Fruit fly (Drosophila melanogaster) whole organism, embryonic: ENCODE measurements around the gene salm.
A peak's percentile ranks its signal among the peaks of the same experiment; 100 is the strongest.

Experiments
- Blimp-1 ChIP-seq: fragments of 200-800 bp; sonication (Bioruptor generic); optimal IDR thresholded peaks from 3 replicates; lab custom pipeline; 2018; ENCODE audit warnings: missing biosample characterization, missing genetic modification characterization, mild to moderate bottlenecking, moderate library complexity, missing genetic modification reagents
- CG10267 ChIP-seq: fragments of 200-800 bp; sonication (Bioruptor generic); optimal IDR thresholded peaks from 2 replicates; lab custom pipeline; 2018; ENCODE audit warnings: missing biosample characterization, mild to moderate bottlenecking, missing genetic modification characterization, moderate library complexity
- CG10462 ChIP-seq: fragments of 200-800 bp; sonication (Bioruptor generic); optimal IDR thresholded peaks from 2 replicates; lab custom pipeline; 2016; ENCODE audit warnings: missing biosample characterization, missing genetic modification characterization
- CG12391 ChIP-seq: fragments of 200-800 bp; sonication (Bioruptor generic); optimal IDR thresholded peaks from 3 replicates; lab custom pipeline; 2018; ENCODE audit warnings: missing biosample characterization, mild to moderate bottlenecking, missing genetic modification characterization, moderate library complexity
- CG12942 ChIP-seq: fragments of 200-800 bp; sonication (Bioruptor generic); optimal IDR thresholded peaks from 3 replicates; lab custom pipeline; 2016; ENCODE audit warnings: missing biosample characterization, missing genetic modification characterization
- CG13424 ChIP-seq: fragments of 200-800 bp; sonication (Bioruptor generic); optimal IDR thresholded peaks from 2 replicates; lab custom pipeline; 2019; ENCODE audit warnings: missing biosample characterization, mild to moderate bottlenecking, missing genetic modification characterization, moderate library complexity
- CG15479 ChIP-seq: fragments of 200-800 bp; sonication (Bioruptor generic); optimal IDR thresholded peaks from 3 replicates; lab custom pipeline; 2019; ENCODE audit warnings: missing biosample characterization, mild to moderate bottlenecking, missing genetic modification characterization, moderate library complexity
- CG17328 ChIP-seq: fragments of 200-800 bp; sonication (Bioruptor generic); IDR thresholded peaks from 2 replicates; pipeline ENCODE4 v1.3.6; 2022; ENCODE audit warnings: missing biosample characterization, missing genetic modification characterization
- CG17361 ChIP-seq: fragments of 200-800 bp; sonication (Bioruptor generic); IDR thresholded peaks from 3 replicates; pipeline ENCODE4 v1.3.6; 2022; ENCODE audit warnings: missing biosample characterization, missing genetic modification characterization
- CG17829 ChIP-seq: fragments of 200-800 bp; optimal IDR thresholded peaks from 2 replicates; lab custom pipeline; 2019; ENCODE audit warnings: missing biosample characterization, mild to moderate bottlenecking, missing genetic modification characterization, moderate library complexity
- CG18262 ChIP-seq: fragments of 200-800 bp; optimal IDR thresholded peaks from 3 replicates; lab custom pipeline; 2019; ENCODE audit warnings: missing biosample characterization, mild to moderate bottlenecking, missing genetic modification characterization, moderate library complexity
- CG2116 ChIP-seq: fragments of 200-800 bp; sonication (Bioruptor generic); optimal IDR thresholded peaks from 3 replicates; lab custom pipeline; 2018; ENCODE audit warnings: missing biosample characterization, mild to moderate bottlenecking, missing genetic modification characterization
- CG2678 ChIP-seq: fragments of 200-800 bp; sonication (Bioruptor generic); optimal IDR thresholded peaks from 3 replicates; lab custom pipeline; 2019; ENCODE audit warnings: missing biosample characterization, mild to moderate bottlenecking, missing genetic modification characterization, moderate library complexity
- CG32767 ChIP-seq: fragments of 200-800 bp; sonication (Bioruptor generic); IDR thresholded peaks from 2 replicates; pipeline ENCODE4 v1.3.6; 2022; ENCODE audit warnings: missing biosample characterization, missing genetic modification characterization
- CG32772 ChIP-seq: fragments of 200-800 bp; sonication (Bioruptor generic); IDR thresholded peaks from 2 replicates; pipeline ENCODE4 v1.3.6; 2022; ENCODE audit warnings: missing biosample characterization, missing genetic modification characterization
- CG34376 ChIP-seq: fragments of 200-800 bp; sonication (Bioruptor generic); optimal IDR thresholded peaks from 2 replicates; lab custom pipeline; 2018; ENCODE audit warnings: missing biosample characterization, mild to moderate bottlenecking, missing genetic modification characterization
- CG34422 ChIP-seq: fragments of 200-800 bp; sonication (Bioruptor generic); IDR thresholded peaks from 3 replicates; pipeline ENCODE4 v1.3.6; 2022; ENCODE audit warnings: missing biosample characterization, missing genetic modification characterization
- CG3838 ChIP-seq: fragments of 200-800 bp; sonication (Bioruptor generic); optimal IDR thresholded peaks from 3 replicates; lab custom pipeline; 2016; ENCODE audit warnings: missing biosample characterization, missing genetic modification characterization
- CG3995 ChIP-seq: fragments of 200-800 bp; sonication (Bioruptor generic); optimal IDR thresholded peaks from 3 replicates; lab custom pipeline; 2016; ENCODE audit warnings: missing biosample characterization, missing genetic modification characterization
- CG4424 ChIP-seq: fragments of 200-800 bp; sonication (Bioruptor generic); optimal IDR thresholded peaks from 3 replicates; lab custom pipeline; 2016; ENCODE audit warnings: missing biosample characterization, missing genetic modification characterization
- CG7357 ChIP-seq: fragments of 200-800 bp; sonication (Bioruptor generic); IDR thresholded peaks from 3 replicates; pipeline ENCODE4 v1.3.6; 2022; ENCODE audit warnings: missing biosample characterization, missing genetic modification characterization
- CG8924 ChIP-seq: fragments of 200-800 bp; optimal IDR thresholded peaks from 3 replicates; lab custom pipeline; 2019; ENCODE audit warnings: missing biosample characterization, mild to moderate bottlenecking, missing genetic modification characterization, moderate library complexity
- CG9727 ChIP-seq: fragments of 200-800 bp; sonication (Bioruptor generic); optimal IDR thresholded peaks from 3 replicates; lab custom pipeline; 2017; ENCODE audit warnings: missing biosample characterization, mild to moderate bottlenecking, missing genetic modification characterization
- CG9876 ChIP-seq: fragments of 200-800 bp; sonication (Bioruptor generic); optimal IDR thresholded peaks from 2 replicates; lab custom pipeline; 2016; ENCODE audit warnings: missing biosample characterization, missing genetic modification characterization
- Gug ChIP-seq: fragments of 200-800 bp; sonication (Bioruptor generic); IDR thresholded peaks from 4 replicates; pipeline ENCODE4 v1.3.6; 2022; ENCODE audit warnings: missing biosample characterization, missing genetic modification characterization
- Med ChIP-seq: fragments of 200-800 bp; sonication (Bioruptor generic); peaks from one replicate; lab custom pipeline; 2016; ENCODE audit warnings: missing biosample characterization, missing genetic modification characterization, mild to moderate bottlenecking, inconsistent platforms, moderate library complexity
- Stat92E ChIP-seq, 3 experiments: fragments of >200 bp in 2 of 3; fragments of 200-800 bp in 1 of 3; sonication (Bioruptor generic) in 1 of 3; optimal IDR thresholded peaks; 2 replicates each; lab custom pipeline; 2017 to 2019; ENCODE audit warnings: missing biosample characterization in 3 of 3, missing genetic modification characterization in 3 of 3, mild to moderate bottlenecking in 1 of 3, moderate library complexity in 1 of 3
- Trl ChIP-seq, 3 experiments: fragments of >200 bp in 2 of 3; fragments of 200-800 bp in 1 of 3; sonication (Bioruptor generic) in 1 of 3; optimal IDR thresholded peaks; 2 replicates in 1 of 3; 3 replicates in 2 of 3; lab custom pipeline; 2016 to 2017; ENCODE audit warnings: missing biosample characterization in 1 of 3, missing genetic modification characterization in 1 of 3
- Vsx1 ChIP-seq: fragments of 200-800 bp; sonication (Bioruptor generic); optimal IDR thresholded peaks from 2 replicates; lab custom pipeline; 2017; ENCODE audit warnings: missing biosample characterization, mild to moderate bottlenecking, missing genetic modification characterization, missing genetic modification reagents
- Xrp1 ChIP-seq: fragments of 200-800 bp; sonication (Bioruptor generic); IDR thresholded peaks from 2 replicates; pipeline ENCODE4 v1.3.6; 2022; ENCODE audit warnings: missing biosample characterization, missing genetic modification characterization
- chif ChIP-seq, 2 experiments: fragments of 200-800 bp; sonication (Bioruptor generic); optimal IDR thresholded peaks; 3 replicates each; lab custom pipeline; 2016; ENCODE audit warnings: missing biosample characterization in 2 of 2, missing genetic modification characterization in 2 of 2
- ci ChIP-seq: fragments of 200-800 bp; sonication (Bioruptor generic); IDR thresholded peaks from 3 replicates; pipeline ENCODE4 v1.3.6; 2022; ENCODE audit warnings: missing biosample characterization, missing genetic modification characterization
- dmrt11E ChIP-seq: fragments of 200-800 bp; sonication (Bioruptor generic); optimal IDR thresholded peaks from 3 replicates; lab custom pipeline; 2018; ENCODE audit warnings: missing biosample characterization, mild to moderate bottlenecking, missing genetic modification characterization, moderate library complexity
- dmrt99B ChIP-seq: fragments of 200-800 bp; sonication (Bioruptor generic); optimal IDR thresholded peaks from 2 replicates; lab custom pipeline; 2018; ENCODE audit warnings: missing biosample characterization, mild to moderate bottlenecking, missing genetic modification characterization, moderate library complexity
- fd96Cb ChIP-seq: fragments of 200-800 bp; sonication (Bioruptor generic); optimal IDR thresholded peaks from 2 replicates; lab custom pipeline; 2018; ENCODE audit warnings: missing biosample characterization, mild to moderate bottlenecking, missing genetic modification characterization, moderate library complexity
- ftz-f1 ChIP-seq: fragments of 200-800 bp; sonication (Bioruptor generic); optimal IDR thresholded peaks from 2 replicates; lab custom pipeline; 2016; ENCODE audit warnings: missing biosample characterization, missing genetic modification characterization
- gem ChIP-seq: fragments of 200-800 bp; sonication (Bioruptor generic); optimal IDR thresholded peaks from 2 replicates; lab custom pipeline; 2019; ENCODE audit warnings: missing biosample characterization, mild to moderate bottlenecking, missing genetic modification characterization, moderate library complexity
- gsb-n ChIP-seq: fragments of 200-800 bp; sonication (Bioruptor generic); optimal IDR thresholded peaks from 3 replicates; lab custom pipeline; 2018; ENCODE audit warnings: missing biosample characterization, mild to moderate bottlenecking, missing genetic modification characterization
- lmd ChIP-seq: fragments of 200-800 bp; sonication (Bioruptor generic); IDR thresholded peaks from 2 replicates; pipeline ENCODE4 v1.3.6; 2022; ENCODE audit warnings: missing biosample characterization, missing genetic modification characterization
- lola ChIP-seq, 3 experiments: fragments of >200 bp in 2 of 3; fragments of 200-800 bp in 1 of 3; sonication (Bioruptor generic) in 1 of 3; optimal IDR thresholded peaks; 2 replicates each; lab custom pipeline; 2017 to 2019; ENCODE audit warnings: missing biosample characterization in 3 of 3, missing genetic modification characterization in 3 of 3, mild to moderate bottlenecking in 1 of 3, moderate library complexity in 1 of 3
- nmo ChIP-seq: fragments of 200-800 bp; sonication (Bioruptor generic); optimal IDR thresholded peaks from 2 replicates; lab custom pipeline; 2018; ENCODE audit warnings: missing biosample characterization, mild to moderate bottlenecking, missing genetic modification characterization, moderate library complexity
- org-1 ChIP-seq: fragments of 200-800 bp; sonication (Bioruptor generic); optimal IDR thresholded peaks from 2 replicates; lab custom pipeline; 2017; ENCODE audit warnings: missing biosample characterization, missing genetic modification characterization
- phol ChIP-seq: fragments of 200-800 bp; sonication (Bioruptor generic); optimal IDR thresholded peaks from 3 replicates; lab custom pipeline; 2018; ENCODE audit warnings: missing biosample characterization, mild to moderate bottlenecking, missing genetic modification characterization, moderate library complexity
- repo ChIP-seq: fragments of 200-800 bp; sonication (Bioruptor generic); optimal IDR thresholded peaks from 2 replicates; lab custom pipeline; 2016; ENCODE audit warnings: missing biosample characterization, missing genetic modification characterization
- tap ChIP-seq: fragments of 200-800 bp; optimal IDR thresholded peaks from 3 replicates; lab custom pipeline; 2019; ENCODE audit warnings: missing biosample characterization, mild to moderate bottlenecking, missing genetic modification characterization, moderate library complexity
- tio ChIP-seq: fragments of 200-800 bp; sonication (Bioruptor generic); optimal IDR thresholded peaks from 2 replicates; lab custom pipeline; 2017; ENCODE audit warnings: missing biosample characterization, missing genetic modification characterization, inconsistent platforms
- tx ChIP-seq: fragments of 200-800 bp; sonication (Bioruptor generic); optimal IDR thresholded peaks from 2 replicates; lab custom pipeline; 2016; ENCODE audit warnings: missing biosample characterization, missing genetic modification characterization

salm gene

DNA sequence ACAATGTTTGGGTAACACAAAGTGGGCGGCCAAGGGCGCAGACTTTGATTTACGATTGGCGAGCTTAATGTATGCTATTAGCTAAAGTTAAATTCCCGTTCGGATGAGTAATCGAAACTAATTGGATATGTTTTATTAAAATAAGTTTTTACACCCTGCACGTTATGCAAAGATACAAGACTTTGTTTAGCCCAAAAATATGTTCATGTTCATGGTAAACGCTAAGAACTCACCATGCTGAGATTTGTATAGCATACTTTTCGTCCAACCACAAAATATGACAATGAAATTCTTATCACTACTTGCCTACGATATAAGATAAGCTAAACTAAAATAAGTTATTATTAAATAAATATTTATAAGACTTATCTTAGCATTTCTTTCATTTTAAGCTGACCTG, 29.5 kb upstream of the salm start (continued):
- TF ChIP-seq dmrt99B (tag; lab: Kevin White, UChicago), result no peak
- no peak for TF ChIP-seq CG2116
- TF ChIP-seq, all 482 proteins: peak for 4

- TF ChIP-seq repo (GFP tag; lab: Kevin White, UChicago) (no peak), CG10462 (GFP tag; lab: Kevin White, UChicago) (no peak), gsb-n (tag; lab: Kevin White, UChicago) (peak; percentile 12), Gug (0 out of 4 replicates have a peak, but pooled peaks have one; percentile 18), CG3838 (GFP tag; lab: Kevin White, UChicago) (no peak), CG18262 (tag; lab: Kevin White, UChicago) (peak; percentile 53), fd96Cb (tag; lab: Kevin White, UChicago) (peak; percentile 35), CG17361 (GFP tag; lab: Robert Waterston, UW) (0 out of 3 replicates have a peak, but pooled peaks have one; percentile 39), chif (GFP tag; optimal IDR thresholded peaks at IDR 0.05; lab: Kevin White, UChicago) (no peak), CG7357 (no peak), ftz-f1 (GFP tag; lab: Kevin White, UChicago) (no peak), CG15479 (no peak), Stat92E (GFP tag; optimal IDR thresholded peaks at IDR 0.05; lab: Kevin White, UChicago) (peak in 1 of 3 experiments; percentile 81), tx (GFP tag; lab: Kevin White, UChicago) (no peak), CG17829 (tag; lab: Kevin White, UChicago) (peak; percentile 25), gem (tag; lab: Kevin White, UChicago) (peak; percentile 55), CG3995 (no peak), CG10267 (tag; lab: Kevin White, UChicago) (peak; percentile 15), org-1 (GFP tag; lab: Kevin White, UChicago) (no peak), CG9876 (GFP tag; lab: Kevin White, UChicago) (no peak), Blimp-1 (GFP tag; lab: Kevin White, UChicago) (peak; percentile 41), CG32767 (GFP tag; lab: Robert Waterston, UW) (0 out of 2 replicates have a peak, but pooled peaks have one; percentile 9), ci (GFP tag; lab: Robert Waterston, UW) (0 out of 3 replicates have a peak, but pooled peaks have one; percentile 22), dmrt11E (tag; lab: Kevin White, UChicago) (peak; percentile 57), CG2678 (tag; lab: Kevin White, UChicago) (peak; percentile 33), CG8924 (tag; lab: Kevin White, UChicago) (peak; percentile 15), Xrp1 (peak; percentile 65; the same call in 1 of the 2 replicates), tap (peak; percentile 28), CG4424 (GFP tag; lab: Kevin White, UChicago) (peak; percentile 25), CG34422 (GFP tag; lab: Robert Waterston, UW) (no peak), nmo (GFP tag; lab: Kevin White, UChicago) (peak; percentile 39), CG9727 (peak; percentile 49), phol (tag; lab: Kevin White, UChicago) (peak; percentile 51), CG12942 (GFP tag; lab: Kevin White, UChicago) (no peak), Med (GFP tag; lab: Kevin White, UChicago) (peak; percentile 4), CG34376 (GFP tag; lab: Kevin White, UChicago) (no peak), CG32772 (GFP tag; lab: Robert Waterston, UW) (no peak), CG12391 (tag; lab: Kevin White, UChicago) (peak; percentile 7), Trl (optimal IDR thresholded peaks at IDR 0.05; lab: Kevin White, UChicago) (no peak), Trl (GFP tag; optimal IDR thresholded peaks at IDR 0.05; lab: Kevin White, UChicago) (no peak), CG13424 (tag; lab: Kevin White, UChicago) (no peak), Vsx1 (GFP tag; lab: Kevin White, UChicago) (no peak), lmd (GFP tag; lab: Robert Waterston, UW) (peak; percentile 22; the same call in 1 of the 2 replicates), CG17328 (peak; percentile 34; the same call in 1 of the 2 replicates), lola (GFP tag; optimal IDR thresholded peaks at IDR 0.05; lab: Kevin White, UChicago) (peak in 1 of 3 experiments; percentile 39), tio (GFP tag; lab: Kevin White, UChicago) (no peak)
Observed at dm6 chr2L:11471979-11472514, 26.6 kb upstream of the salm start.
